Worm (Caenorhabditis elegans) whole organism, young adult: ENCODE results near the gene nspg-6.

Experiments used
- B0035.1 ChIP-seq: sonication (generic microtip); optimal IDR thresholded peaks from 2 replicates; lab custom pipeline; 2016; ENCODE audit warnings: missing genetic modification characterization, mild to moderate bottlenecking, missing compliant biosample characterization, missing genotype, missing genetic modification reagents
- B0336.3 ChIP-seq: fragments of 200-800 bp; sonication (Bioruptor generic); IDR thresholded peaks from 2 replicates; pipeline ENCODE4 v1.3.6; 2022; ENCODE audit warnings: missing genetic modification characterization, missing compliant biosample characterization
- D2030.7 ChIP-seq: fragments of 200-800 bp; sonication (Bioruptor generic); IDR thresholded peaks from 2 replicates; pipeline ENCODE4 v1.3.6; 2022; ENCODE audit warnings: missing genetic modification reagents, missing genetic modification characterization, missing compliant biosample characterization
- F10E7.11 ChIP-seq: sonication (generic microtip); optimal IDR thresholded peaks from 2 replicates; lab custom pipeline; 2017; ENCODE audit warnings: mild to moderate bottlenecking, missing genetic modification characterization, moderate library complexity, missing compliant biosample characterization
- F33H1.4 ChIP-seq: fragments of 200-800 bp; sonication (Bioruptor generic); IDR thresholded peaks from 2 replicates; pipeline ENCODE4 v1.3.6; 2022; ENCODE audit warnings: missing genetic modification reagents, missing genetic modification characterization, missing compliant biosample characterization
- F57A8.1 ChIP-seq: fragments of 200-800 bp; sonication (Bioruptor generic); optimal IDR thresholded peaks from 2 replicates; lab custom pipeline; 2018; ENCODE audit warnings: mild to moderate bottlenecking, missing genetic modification characterization, moderate library complexity, missing compliant biosample characterization
- F57C9.4 ChIP-seq: sonication (generic microtip); optimal IDR thresholded peaks from 2 replicates; lab custom pipeline; 2017; ENCODE audit warnings: mild to moderate bottlenecking, missing genetic modification characterization, missing compliant biosample characterization
- Y53F4B.3 ChIP-seq: fragments of 200-800 bp; sonication (Bioruptor generic); IDR thresholded peaks from 2 replicates; pipeline ENCODE4 v1.3.6; 2022; ENCODE audit warnings: missing genetic modification reagents, missing genetic modification characterization, missing compliant biosample characterization
- Y79H2A.3 ChIP-seq: fragments of 200-800 bp; sonication (Bioruptor generic); conservative IDR thresholded peaks from 2 replicates; pipeline ENCODE4 v1.3.6; 2022; ENCODE audit warnings: missing genetic modification reagents, missing genetic modification characterization, missing compliant biosample characterization
- Y95B8A.8 ChIP-seq: fragments of 200-800 bp; sonication (Bioruptor generic); IDR thresholded peaks from 2 replicates; pipeline ENCODE4 v1.3.6; 2022; ENCODE audit warnings: missing genetic modification reagents, missing genetic modification characterization, missing compliant biosample characterization
- akir-1 ChIP-seq: fragments of 200-800 bp; sonication (Bioruptor generic); optimal IDR thresholded peaks from 2 replicates; lab custom pipeline; 2018; ENCODE audit warnings: mild to moderate bottlenecking, missing genetic modification characterization, moderate library complexity, missing compliant biosample characterization
- aptf-2 ChIP-seq: fragments of 200-800 bp; sonication (Bioruptor generic); conservative IDR thresholded peaks from 2 replicates; pipeline ENCODE4 v1.3.6; 2022; ENCODE audit warnings: missing genetic modification reagents, missing genetic modification characterization, missing compliant biosample characterization
- atf-7 ChIP-seq: sonication (generic microtip); optimal IDR thresholded peaks from 2 replicates; lab custom pipeline; 2017; ENCODE audit warnings: mild to moderate bottlenecking, missing genetic modification characterization, missing compliant biosample characterization
- ccch-3 ChIP-seq: fragments of 200-800 bp; sonication (Bioruptor generic); optimal IDR thresholded peaks from 2 replicates; lab custom pipeline; 2018; ENCODE audit warnings: mild to moderate bottlenecking, missing genetic modification characterization, missing compliant biosample characterization
- ceh-27 ChIP-seq: fragments of 200-800 bp; sonication (Bioruptor generic); optimal IDR thresholded peaks from 2 replicates; lab custom pipeline; 2018; ENCODE audit warnings: mild to moderate bottlenecking, missing genetic modification characterization, moderate library complexity, missing compliant biosample characterization
- efl-1 ChIP-seq: fragments of 150-350 bp; optimal IDR thresholded peaks from 2 replicates; lab custom pipeline; 2014; ENCODE audit warnings: missing biosample characterization, missing genetic modification reagents, missing genetic modification characterization
- egl-18 ChIP-seq: fragments of 200-800 bp; sonication (Bioruptor generic); IDR thresholded peaks from 2 replicates; pipeline ENCODE4 v1.3.6; 2022; ENCODE audit warnings: missing genetic modification reagents, missing genetic modification characterization, missing compliant biosample characterization
- him-1 ChIP-seq: sonication (generic microtip); optimal IDR thresholded peaks from 2 replicates; lab custom pipeline; 2016; ENCODE audit warnings: missing genotype, missing genetic modification reagents, missing genetic modification characterization, missing compliant biosample characterization
- hrde-1 ChIP-seq: sonication (generic microtip); optimal IDR thresholded peaks from 2 replicates; lab custom pipeline; 2016; ENCODE audit warnings: missing genetic modification characterization, mild to moderate bottlenecking, missing compliant biosample characterization, moderate library complexity, missing genotype, missing genetic modification reagents, borderline replicate concordance
- let-607 ChIP-seq, 2 experiments: fragments of 200-800 bp in 1 of 2; sonication (Bioruptor generic) in 1 of 2; sonication (generic microtip) in 1 of 2; optimal IDR thresholded peaks; 2 replicates each; lab custom pipeline; 2016 to 2018; ENCODE audit warnings: mild to moderate bottlenecking in 2 of 2, missing compliant biosample characterization in 2 of 2, missing genetic modification characterization in 2 of 2, moderate library complexity in 2 of 2, missing genotype in 1 of 2
- lin-40 ChIP-seq: sonication (generic microtip); optimal IDR thresholded peaks from 2 replicates; lab custom pipeline; 2016; ENCODE audit warnings: missing genetic modification characterization, mild to moderate bottlenecking, missing compliant biosample characterization, missing genotype, missing genetic modification reagents
- lsl-1 ChIP-seq: fragments of 200-800 bp; sonication (Bioruptor generic); optimal IDR thresholded peaks from 2 replicates; lab custom pipeline; 2018; ENCODE audit warnings: mild to moderate bottlenecking, missing genetic modification characterization, moderate library complexity, missing compliant biosample characterization
- madf-6 ChIP-seq: fragments of 200-800 bp; sonication (Bioruptor generic); IDR thresholded peaks from 2 replicates; pipeline ENCODE4 v1.3.6; 2022; ENCODE audit warnings: missing genetic modification reagents, missing genetic modification characterization, missing compliant biosample characterization
- madf-8 ChIP-seq: fragments of 200-800 bp; sonication (Bioruptor generic); conservative IDR thresholded peaks from 2 replicates; pipeline ENCODE4 v1.3.6; 2022; ENCODE audit warnings: missing genetic modification reagents, missing genetic modification characterization, missing compliant biosample characterization
- mxl-1 ChIP-seq: sonication (generic microtip); optimal IDR thresholded peaks from 2 replicates; lab custom pipeline; 2016; ENCODE audit warnings: missing genetic modification characterization, missing compliant biosample characterization
- nfyb-1 ChIP-seq: fragments of 200-800 bp; sonication (Bioruptor generic); IDR thresholded peaks from 2 replicates; pipeline ENCODE4 v1.3.6; 2022; ENCODE audit warnings: missing genetic modification reagents, missing genetic modification characterization, missing compliant biosample characterization
- nhr-27 ChIP-seq: fragments of 200-800 bp; sonication (Bioruptor generic); optimal IDR thresholded peaks from 2 replicates; lab custom pipeline; 2018; ENCODE audit warnings: mild to moderate bottlenecking, missing genetic modification characterization, moderate library complexity, missing compliant biosample characterization
- nhr-80 ChIP-seq: sonication (generic microtip); optimal IDR thresholded peaks from 2 replicates; lab custom pipeline; 2016; ENCODE audit warnings: missing genetic modification characterization, missing compliant biosample characterization
- snpc-3.4 ChIP-seq: sonication (generic microtip); optimal IDR thresholded peaks from 2 replicates; lab custom pipeline; 2017; ENCODE audit warnings: missing genetic modification characterization, mild to moderate bottlenecking, missing compliant biosample characterization, antibody characterized with exemption, moderate library complexity, missing genotype, missing genetic modification reagents
- sptf-2 ChIP-seq: fragments of 200-800 bp; sonication (Bioruptor generic); optimal IDR thresholded peaks from 2 replicates; lab custom pipeline; 2018; ENCODE audit warnings: mild to moderate bottlenecking, missing genetic modification characterization, missing compliant biosample characterization
- unc-62 ChIP-seq: fragments of 150-350 bp; optimal IDR thresholded peaks from 2 replicates; lab custom pipeline; 2014; ENCODE audit warnings: missing biosample characterization, missing genetic modification reagents, missing genetic modification characterization
- zim-3 ChIP-seq: sonication (generic microtip); optimal IDR thresholded peaks from 2 replicates; lab custom pipeline; 2017; ENCODE audit warnings: mild to moderate bottlenecking, missing genetic modification characterization, moderate library complexity, missing compliant biosample characterization
- ztf-25 ChIP-seq: fragments of 200-800 bp; sonication (Bioruptor generic); IDR thresholded peaks from 2 replicates; pipeline ENCODE4 v1.3.6; 2022; ENCODE audit warnings: missing genetic modification reagents, missing genetic modification characterization, missing compliant biosample characterization

Gene nspg-6

DNA sequence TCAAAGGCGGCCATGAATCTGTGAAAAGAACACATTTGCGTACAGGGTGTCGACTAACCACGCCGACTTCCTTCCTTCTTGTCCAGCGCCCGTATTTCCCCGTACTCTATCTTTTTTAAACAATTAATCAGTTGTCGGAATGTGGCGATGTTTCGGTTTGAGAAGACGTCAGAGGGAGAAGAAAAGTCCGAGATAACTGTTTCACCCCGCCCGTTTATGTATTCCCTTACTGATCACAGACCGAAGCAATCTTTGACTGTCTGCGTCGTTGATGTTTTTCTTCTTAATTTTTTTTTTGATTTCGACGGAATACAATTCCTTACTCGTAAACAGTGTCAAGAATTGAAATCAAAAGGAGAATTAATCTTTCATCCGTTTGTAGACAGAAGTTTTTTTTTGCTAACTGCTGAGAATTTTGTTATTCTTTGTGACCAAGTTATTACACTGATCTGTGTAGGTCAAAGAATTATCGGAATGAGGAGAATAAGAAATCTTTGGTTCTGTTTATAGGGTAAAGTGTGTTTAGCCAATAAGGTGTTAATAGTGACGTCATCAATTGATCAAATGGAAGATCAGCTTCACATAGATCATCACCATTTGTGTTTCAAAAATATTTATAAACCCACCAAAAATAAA is 17.6 kb downstream of the nspg-6 start:
- TF ChIP-seq F10E7.11 (tag; lab: Kevin White, UChicago) (no peak), B0035.1 (tag; lab: Kevin White, UChicago) (no peak), him-1 (tag; lab: Kevin White, UChicago) (no peak), D2030.7 (no peak), lin-40 (tag; lab: Kevin White, UChicago) (peak; percentile 31), F57A8.1 (GFP tag; lab: Kevin White, UChicago) (no peak), sptf-2 (GFP tag; lab: Kevin White, UChicago) (no peak), snpc-3.4 (tag; lab: Kevin White, UChicago) (no peak), F57C9.4 (no peak), atf-7 (tag; lab: Kevin White, UChicago) (peak; percentile 31), B0336.3 (GFP tag; lab: Robert Waterston, UW) (no peak), aptf-2 (GFP tag; lab: Robert Waterston, UW) (no peak), egl-18 (GFP tag; lab: Robert Waterston, UW) (no peak)

DNA sequence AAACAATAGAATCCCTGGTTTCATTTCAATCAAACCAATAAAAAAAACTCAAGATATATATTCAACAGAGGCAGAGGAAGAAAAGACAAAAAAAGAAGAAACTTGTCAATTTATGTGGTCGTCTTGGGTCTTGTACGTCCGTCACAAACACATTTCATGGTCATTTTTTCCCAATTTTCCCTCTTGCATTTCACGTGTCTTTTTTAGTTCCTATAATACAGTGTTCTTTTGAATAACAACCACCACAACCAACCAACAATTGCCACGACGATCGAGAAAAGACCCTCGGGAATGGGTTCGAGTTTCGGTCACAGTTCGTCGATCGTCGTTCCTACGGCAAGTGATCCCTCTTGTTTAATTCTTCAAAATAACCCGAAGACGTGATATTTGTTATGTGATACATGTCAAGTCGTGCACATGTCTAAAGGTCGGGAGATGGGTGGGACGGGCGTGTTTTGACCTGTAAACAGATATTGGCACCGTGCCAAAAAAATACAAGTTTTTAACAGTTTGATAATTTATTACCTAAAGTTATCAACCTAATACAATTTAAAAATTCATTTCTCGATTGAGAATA is 18.6 kb downstream of the nspg-6 start:
- TF ChIP-seq ceh-27 (GFP tag; lab: Kevin White, UChicago): peak; percentile 12
- no peak for TF ChIP-seq akir-1
- 0 out of 2 replicates have a peak, but pooled peaks have one; percentile 31 for TF ChIP-seq nfyb-1 (GFP tag; lab: Robert Waterston, UW)
- no peak for TF ChIP-seq F33H1.4

DNA sequence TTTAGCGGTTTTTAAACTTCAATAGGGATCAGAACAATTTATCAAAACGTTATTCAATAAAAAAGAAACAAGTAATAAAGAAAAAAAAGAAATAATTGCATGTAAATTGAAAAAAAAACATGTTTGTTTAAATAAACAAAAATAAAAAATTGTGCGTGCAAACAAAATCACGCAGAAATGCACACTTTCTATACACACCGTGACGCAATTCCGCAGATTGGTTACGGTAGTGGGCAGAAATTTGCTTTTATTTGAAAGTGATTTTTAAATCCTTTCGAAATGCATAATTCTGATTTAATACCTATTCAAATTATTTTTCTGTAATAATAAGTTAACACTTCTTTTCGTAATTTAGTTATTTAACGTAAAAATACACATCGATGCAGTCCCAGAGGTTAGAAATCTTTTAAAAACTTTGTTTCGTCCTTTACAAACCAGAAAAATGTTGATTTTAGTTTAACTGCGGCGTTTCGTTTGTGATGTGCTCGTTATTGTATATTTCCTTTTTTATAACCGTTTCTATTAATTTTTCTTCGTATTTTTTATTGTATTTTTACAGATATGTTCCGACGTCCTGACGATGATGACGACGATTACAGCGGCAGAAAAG is 21.6 kb downstream of the nspg-6 start, which contains the start of gene cwf-19L2:
cwf-19L2 (plus strand) TSS at position 560 of the 610 bp plus-strand sequence.
- TF ChIP-seq nhr-27: no peak
- no peak for TF ChIP-seq ccch-3 (GFP tag; lab: Kevin White, UChicago)
- peak; percentile 10; the same call in 1 of the 2 replicates for TF ChIP-seq madf-6 (GFP tag; lab: Robert Waterston, UW)
- TF ChIP-seq D2030.7: peak; percentile 44; the same call in 1 of the 2 replicates
- peak; percentile 69 for TF ChIP-seq lsl-1 (GFP tag; lab: Kevin White, UChicago)
- peak; percentile 16 for TF ChIP-seq efl-1
- TF ChIP-seq madf-8 (GFP tag; lab: Robert Waterston, UW): no peak

DNA sequence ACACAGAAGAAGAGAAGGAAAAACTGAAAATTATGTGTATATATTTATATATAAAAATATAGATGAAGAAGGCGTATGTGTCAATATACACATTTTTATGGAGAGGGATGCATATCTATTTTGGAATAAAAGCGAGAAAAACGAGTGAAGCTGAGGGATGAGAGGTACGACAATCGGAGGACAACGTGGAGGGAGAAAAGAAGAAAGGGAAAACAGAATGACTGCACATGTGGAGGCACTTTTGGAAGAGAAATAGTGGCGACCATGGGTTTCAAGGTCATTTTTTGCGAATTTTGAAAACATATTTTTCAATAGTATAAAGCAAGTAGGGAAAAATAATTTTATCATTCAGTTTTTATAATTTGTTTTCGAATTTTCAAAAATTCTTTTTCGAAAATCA is 22.2 kb downstream of the nspg-6 start:
- TF ChIP-seq let-607 (tag; optimal IDR thresholded peaks at IDR 0.05; lab: Kevin White, UChicago) (peak in 1 of 2 experiments; percentile 2), Y53F4B.3 (GFP tag; lab: Robert Waterston, UW) (no peak), Y95B8A.8 (no peak), nhr-80 (tag; lab: Kevin White, UChicago) (peak; percentile 40), ccch-3 (GFP tag; lab: Kevin White, UChicago) (no peak)

DNA sequence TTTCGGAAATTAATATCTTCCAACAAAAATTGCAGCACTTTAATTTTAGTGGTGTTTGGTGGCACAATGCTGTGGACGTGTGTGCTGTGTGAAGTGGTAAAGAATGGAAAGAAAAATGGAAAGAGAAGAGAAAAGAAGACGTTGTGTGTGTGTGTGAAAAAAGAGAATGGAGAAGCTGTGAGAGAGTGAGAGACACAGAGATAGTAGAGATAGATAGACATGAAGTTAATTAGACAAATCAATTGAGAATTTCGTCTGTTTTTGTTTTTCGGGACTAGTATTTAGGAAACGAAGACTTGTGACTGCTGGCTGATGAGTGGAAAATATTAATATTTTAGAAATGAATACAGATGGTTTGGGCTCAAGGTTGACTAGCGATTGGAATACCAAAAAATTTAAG is 23.6 kb downstream of the nspg-6 start:
- TF ChIP-seq Y79H2A.3 (GFP tag; lab: Robert Waterston, UW) (no peak), mxl-1 (no peak), F33H1.4 (no peak), zim-3 (tag; lab: Kevin White, UChicago) (no peak), lin-40 (tag; lab: Kevin White, UChicago) (no peak), hrde-1 (no peak), ztf-25 (GFP tag; lab: Robert Waterston, UW) (no peak), Y53F4B.3 (GFP tag; lab: Robert Waterston, UW) (no peak), unc-62 (GFP tag; lab: Kevin White, UChicago) (no peak)
